Worm (Caenorhabditis elegans) whole organism, L2 larva: ENCODE data around the gene nhr-101.
A peak's percentile ranks its signal among the peaks of the same experiment; 100 is the strongest.

ENCODE experiments used
- F13H6.1 ChIP-seq: sonication (generic microtip); optimal IDR thresholded peaks from 2 replicates; lab custom pipeline; 2016; ENCODE audit warnings: missing genetic modification characterization, missing compliant biosample characterization
- Y55F3AM.14 ChIP-seq: fragments of 200-800 bp; sonication (Bioruptor generic); optimal IDR thresholded peaks from 2 replicates; lab custom pipeline; 2018; ENCODE audit warnings: mild to moderate bottlenecking, missing genetic modification characterization, missing compliant biosample characterization
- ZK546.5 ChIP-seq: sonication (generic microtip); optimal IDR thresholded peaks from 2 replicates; lab custom pipeline; 2017; ENCODE audit warnings: missing biosample characterization, missing genetic modification characterization
- aly-2 ChIP-seq: fragments of 150-350 bp; optimal IDR thresholded peaks from 2 replicates; lab custom pipeline; 2014; ENCODE audit warnings: missing biosample characterization, missing genetic modification characterization
- ama-1 ChIP-seq: fragments of 150-350 bp; optimal IDR thresholded peaks from 2 replicates; lab custom pipeline; 2018; ENCODE audit warnings: inconsistent platforms
- blmp-1 ChIP-seq: sonication (generic microtip); optimal IDR thresholded peaks from 2 replicates; lab custom pipeline; 2017; ENCODE audit warnings: missing genetic modification characterization, mild to moderate bottlenecking, missing compliant biosample characterization, antibody characterized with exemption, moderate library complexity; ENCODE audit not compliant: insufficient read depth
- ceh-16 ChIP-seq: fragments of 150-350 bp; optimal IDR thresholded peaks from 2 replicates; lab custom pipeline; 2014; ENCODE audit warnings: missing biosample characterization, missing genetic modification characterization
- ceh-82 ChIP-seq: fragments of 150-350 bp; optimal IDR thresholded peaks from 2 replicates; lab custom pipeline; 2014; ENCODE audit warnings: missing biosample characterization, missing genetic modification characterization
- crh-2 ChIP-seq: sonication (generic microtip); optimal IDR thresholded peaks from 2 replicates; lab custom pipeline; 2017; ENCODE audit warnings: missing biosample characterization, missing genetic modification characterization
- egl-27 ChIP-seq: sonication (generic microtip); optimal IDR thresholded peaks from 3 replicates; lab custom pipeline; 2017; ENCODE audit warnings: missing biosample characterization, missing genetic modification reagents, missing genetic modification characterization
- elt-1 ChIP-seq: fragments of 150-350 bp; optimal IDR thresholded peaks from 2 replicates; lab custom pipeline; 2014; ENCODE audit warnings: missing biosample characterization, missing genetic modification characterization
- fos-1 ChIP-seq: fragments of 150-350 bp; optimal IDR thresholded peaks from 2 replicates; lab custom pipeline; 2014; ENCODE audit warnings: missing biosample characterization, missing genetic modification characterization
- gmeb-1 ChIP-seq: fragments of 150-350 bp; optimal IDR thresholded peaks from 2 replicates; lab custom pipeline; 2014; ENCODE audit warnings: missing biosample characterization, missing genetic modification characterization
- lin-11 ChIP-seq: fragments of 150-350 bp; sonication (generic microtip); optimal IDR thresholded peaks from 2 replicates; lab custom pipeline; 2014; ENCODE audit warnings: missing biosample characterization, missing genetic modification characterization, inconsistent platforms, mixed read lengths
- lin-39 ChIP-seq: fragments of 150-350 bp; optimal IDR thresholded peaks from 2 replicates; lab custom pipeline; 2014; ENCODE audit warnings: missing biosample characterization, missing genetic modification reagents, missing genetic modification characterization
- lsy-2 ChIP-seq, 2 experiments: fragments of 150-350 bp in 1 of 2; sonication (generic microtip) in 1 of 2; optimal IDR thresholded peaks; 2 replicates each; lab custom pipeline; 2014 to 2017; ENCODE audit warnings: missing biosample characterization in 2 of 2, missing genetic modification characterization in 2 of 2
- mab-5 ChIP-seq: fragments of 150-350 bp; optimal IDR thresholded peaks from 2 replicates; lab custom pipeline; 2014; ENCODE audit warnings: missing biosample characterization, missing genetic modification characterization
- mbf-1 ChIP-seq: sonication (generic microtip); optimal IDR thresholded peaks from 2 replicates; lab custom pipeline; 2017; ENCODE audit warnings: missing biosample characterization, missing genetic modification characterization
- nhr-10 ChIP-seq: sonication (generic microtip); optimal IDR thresholded peaks from 2 replicates; lab custom pipeline; 2017; ENCODE audit warnings: missing biosample characterization, missing genetic modification characterization
- nhr-11 ChIP-seq: fragments of 150-350 bp; optimal IDR thresholded peaks from 2 replicates; lab custom pipeline; 2014; ENCODE audit warnings: missing biosample characterization, missing genetic modification characterization
- nhr-12 ChIP-seq: fragments of 150-350 bp; optimal IDR thresholded peaks from 2 replicates; lab custom pipeline; 2014; ENCODE audit warnings: missing biosample characterization, missing genetic modification characterization
- nhr-129 ChIP-seq: fragments of 150-350 bp; optimal IDR thresholded peaks from 2 replicates; lab custom pipeline; 2014; ENCODE audit warnings: missing biosample characterization, missing genetic modification characterization
- nhr-21 ChIP-seq: fragments of 150-350 bp; optimal IDR thresholded peaks from 2 replicates; lab custom pipeline; 2014; ENCODE audit warnings: missing biosample characterization, missing genetic modification characterization
- nhr-23 ChIP-seq: fragments of 150-350 bp; optimal IDR thresholded peaks from 2 replicates; lab custom pipeline; 2014; ENCODE audit warnings: missing biosample characterization, missing genetic modification reagents, missing genetic modification characterization
- nhr-237 ChIP-seq: fragments of 150-350 bp; optimal IDR thresholded peaks from 2 replicates; lab custom pipeline; 2014; ENCODE audit warnings: missing biosample characterization, missing genetic modification characterization
- nhr-25 ChIP-seq: fragments of 150-350 bp; sonication (generic microtip); optimal IDR thresholded peaks from 3 replicates; lab custom pipeline; 2014; ENCODE audit warnings: missing biosample characterization, missing genetic modification characterization
- nhr-77 ChIP-seq: fragments of 150-350 bp; optimal IDR thresholded peaks from 2 replicates; lab custom pipeline; 2014; ENCODE audit warnings: missing biosample characterization, missing genetic modification characterization
- peb-1 ChIP-seq: fragments of 150-350 bp; optimal IDR thresholded peaks from 2 replicates; lab custom pipeline; 2014; ENCODE audit warnings: missing biosample characterization, missing genetic modification characterization
- sem-4 ChIP-seq: fragments of 150-350 bp; optimal IDR thresholded peaks from 2 replicates; lab custom pipeline; 2014; ENCODE audit warnings: missing biosample characterization, missing genetic modification reagents, missing genetic modification characterization
- sma-3 ChIP-seq: sonication (generic microtip); optimal IDR thresholded peaks from 2 replicates; lab custom pipeline; 2016; ENCODE audit warnings: missing genetic modification reagents, missing genetic modification characterization, missing compliant biosample characterization
- sma-9 ChIP-seq, 2 experiments: fragments of 150-350 bp in 1 of 2; sonication (generic microtip) in 1 of 2; optimal IDR thresholded peaks; 2 replicates each; lab custom pipeline; 2014 to 2016; ENCODE audit warnings: missing genetic modification characterization in 2 of 2, mild to moderate bottlenecking in 1 of 2, missing biosample characterization in 1 of 2, missing compliant biosample characterization in 1 of 2, missing genetic modification reagents in 1 of 2, moderate library complexity in 1 of 2
- unc-39 ChIP-seq: fragments of 150-350 bp; optimal IDR thresholded peaks from 2 replicates; lab custom pipeline; 2014; ENCODE audit warnings: missing biosample characterization, missing genetic modification characterization
- unc-55 ChIP-seq: fragments of 150-350 bp; sonication (generic microtip); optimal IDR thresholded peaks from 3 replicates; lab custom pipeline; 2014; ENCODE audit warnings: missing biosample characterization, missing genetic modification reagents, missing genetic modification characterization
- zag-1 ChIP-seq: fragments of 150-350 bp; optimal IDR thresholded peaks from 2 replicates; lab custom pipeline; 2014; ENCODE audit warnings: missing biosample characterization, missing genetic modification characterization
- ztf-11 ChIP-seq: sonication (generic microtip); optimal IDR thresholded peaks from 2 replicates; lab custom pipeline; 2017; ENCODE audit warnings: missing biosample characterization, missing genetic modification characterization

Gene nhr-101

DNA sequence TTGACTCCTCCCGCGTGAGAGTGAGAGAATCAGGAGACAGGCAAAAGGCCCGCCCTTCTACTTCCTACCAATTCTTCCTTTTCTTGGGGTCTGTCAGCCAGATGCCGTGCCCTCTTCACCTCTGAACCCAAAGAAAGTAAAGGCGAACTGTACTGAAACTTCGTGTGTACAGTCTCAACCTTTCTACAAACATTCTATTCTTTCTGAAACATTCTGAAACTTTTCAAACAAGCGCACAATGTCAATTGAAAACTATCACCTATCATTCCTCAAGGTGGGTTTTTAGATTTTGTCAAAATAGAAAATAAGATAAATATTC is 37.8 kb upstream of the nhr-101 start:
- peak; percentile 63 for TF ChIP-seq ama-1 (lab: Kevin White, UChicago)
- TF ChIP-seq peb-1 (tag; lab: Kevin White, UChicago), result no peak
- TF ChIP-seq fos-1 (tag; lab: Kevin White, UChicago), result no peak
- TF ChIP-seq, all 48 proteins: peak for 1

- TF ChIP-seq sem-4, result peak; percentile 80
- no peak for TF ChIP-seq zag-1 (tag; lab: Kevin White, UChicago)
- no peak for TF ChIP-seq lin-39 (tag; lab: Kevin White, UChicago)
- no peak for TF ChIP-seq gmeb-1 (tag; lab: Kevin White, UChicago)
- TF ChIP-seq ceh-16 (tag; lab: Kevin White, UChicago), result no peak
- TF ChIP-seq sma-3 (GFP tag; lab: Kevin White, UChicago), result peak; percentile 72
- TF ChIP-seq nhr-23 (tag; lab: Kevin White, UChicago), result no peak
- TF ChIP-seq ZK546.5 (tag; lab: Kevin White, UChicago), result no peak
- TF ChIP-seq fos-1 (tag; lab: Kevin White, UChicago), result peak; percentile 33
- no peak for TF ChIP-seq ama-1 (lab: Kevin White, UChicago)
- TF ChIP-seq nhr-11 (tag; lab: Kevin White, UChicago), result no peak
- no peak for TF ChIP-seq unc-39 (tag; lab: Kevin White, UChicago)
- TF ChIP-seq blmp-1 (tag; lab: Kevin White, UChicago), result peak; percentile 100
- TF ChIP-seq sma-9 (GFP tag; optimal IDR thresholded peaks at IDR 0.05; lab: Kevin White, UChicago), result peak; percentile 87
- no peak for TF ChIP-seq sma-9 (tag; optimal IDR thresholded peaks at IDR 0.05; lab: Kevin White, UChicago)
- TF ChIP-seq nhr-25 (tag; lab: Kevin White, UChicago), result peak; percentile 88
- peak; percentile 46 for TF ChIP-seq nhr-21
- TF ChIP-seq nhr-77 (tag; lab: Kevin White, UChicago), result no peak
- peak; percentile 67 for TF ChIP-seq nhr-129 (tag; lab: Kevin White, UChicago)
- TF ChIP-seq Y55F3AM.14 (GFP tag; lab: Kevin White, UChicago), result peak; percentile 61
- TF ChIP-seq nhr-12, result no peak
- TF ChIP-seq peb-1 (tag; lab: Kevin White, UChicago), result no peak
- no peak for TF ChIP-seq aly-2 (tag; lab: Kevin White, UChicago)
- no peak for TF ChIP-seq elt-1 (tag; lab: Kevin White, UChicago)
- peak; percentile 62 for TF ChIP-seq egl-27
Observed at ce11 chrV:11532964-11533363, 37.3 kb upstream of the nhr-101 start.

- no peak for TF ChIP-seq unc-39 (tag; lab: Kevin White, UChicago)
- TF ChIP-seq ama-1 (lab: Kevin White, UChicago), result no peak
- no peak for TF ChIP-seq ceh-82 (tag; lab: Kevin White, UChicago)
- no peak for TF ChIP-seq mab-5 (tag; lab: Kevin White, UChicago)
- TF ChIP-seq nhr-11 (tag; lab: Kevin White, UChicago), result no peak
- TF ChIP-seq egl-27, result no peak
- TF ChIP-seq nhr-21, result no peak
- no peak for TF ChIP-seq nhr-237
- no peak for TF ChIP-seq mbf-1 (tag; lab: Kevin White, UChicago)
- TF ChIP-seq ZK546.5 (tag; lab: Kevin White, UChicago), result no peak
- TF ChIP-seq elt-1 (tag; lab: Kevin White, UChicago), result no peak
- no peak for TF ChIP-seq sma-3 (GFP tag; lab: Kevin White, UChicago)
Observed at ce11 chrV:11533365-11533949, 36.8 kb upstream of the nhr-101 start.

- TF ChIP-seq unc-55 (no peak), lsy-2 (tag; optimal IDR thresholded peaks at IDR 0.05; lab: Kevin White, UChicago) (peak in 1 of 2 experiments; percentile 29), nhr-10 (tag; lab: Kevin White, UChicago) (no peak), nhr-129 (tag; lab: Kevin White, UChicago) (peak; percentile 58), F13H6.1 (peak; percentile 7), sma-3 (GFP tag; lab: Kevin White, UChicago) (peak; percentile 43), lin-39 (tag; lab: Kevin White, UChicago) (no peak), blmp-1 (tag; lab: Kevin White, UChicago) (peak; percentile 96), ztf-11 (tag; lab: Kevin White, UChicago) (no peak), nhr-237 (no peak), nhr-25 (tag; lab: Kevin White, UChicago) (peak; percentile 50), fos-1 (tag; lab: Kevin White, UChicago) (peak; percentile 93), crh-2 (tag; lab: Kevin White, UChicago) (peak; percentile 60), sma-9 (GFP tag; optimal IDR thresholded peaks at IDR 0.05; lab: Kevin White, UChicago) (peak; percentile 87), sma-9 (tag; optimal IDR thresholded peaks at IDR 0.05; lab: Kevin White, UChicago) (no peak), gmeb-1 (tag; lab: Kevin White, UChicago) (peak; percentile 65), egl-27 (peak; percentile 19), nhr-21 (peak; percentile 56), lin-11 (tag; lab: Kevin White, UChicago) (no peak)
Observed at ce11 chrV:11534495-11535189, 35.6 kb upstream of the nhr-101 start.
